Worm (Caenorhabditis elegans) whole organism, L3 larva: Measurements from ENCODE around the gene ZK899.6.
"Not testable (repeated sequence)": the region's sequence is repeated elsewhere in the genome, so short reads cannot be mapped to it uniquely, and the experiment has no call there.

ENCODE experiments used
- R02D3.7 ChIP-seq: fragments of 150-350 bp; optimal IDR thresholded peaks from 2 replicates; lab custom pipeline; 2014; ENCODE audit warnings: missing biosample characterization, missing genetic modification characterization
- ZK546.5 ChIP-seq: sonication (generic microtip); optimal IDR thresholded peaks from 2 replicates; lab custom pipeline; 2017; ENCODE audit warnings: missing biosample characterization, missing genetic modification characterization
- aly-2 ChIP-seq: fragments of 150-350 bp; optimal IDR thresholded peaks from 2 replicates; lab custom pipeline; 2014; ENCODE audit warnings: missing biosample characterization, missing genetic modification characterization
- ama-1 ChIP-seq: fragments of 150-350 bp; optimal IDR thresholded peaks from 2 replicates; lab custom pipeline; 2018
- ceh-16 ChIP-seq: sonication (generic microtip); optimal IDR thresholded peaks from 2 replicates; lab custom pipeline; 2017; ENCODE audit warnings: missing biosample characterization, missing genetic modification characterization
- ceh-28 ChIP-seq: fragments of 150-350 bp; optimal IDR thresholded peaks from 2 replicates; lab custom pipeline; 2014; ENCODE audit warnings: missing biosample characterization, missing genetic modification reagents, missing genetic modification characterization
- ceh-82 ChIP-seq: fragments of 150-350 bp; optimal IDR thresholded peaks from 2 replicates; lab custom pipeline; 2014; ENCODE audit warnings: missing biosample characterization, missing genetic modification characterization
- ceh-9 ChIP-seq: sonication (generic microtip); optimal IDR thresholded peaks from 2 replicates; lab custom pipeline; 2018; ENCODE audit warnings: missing biosample characterization, missing genetic modification characterization
- egl-27 ChIP-seq: sonication (generic microtip); optimal IDR thresholded peaks from 4 replicates; lab custom pipeline; 2017; ENCODE audit warnings: missing biosample characterization, missing genetic modification reagents, missing genetic modification characterization
- egl-5 ChIP-seq: fragments of 150-350 bp; optimal IDR thresholded peaks from 2 replicates; lab custom pipeline; 2017; ENCODE audit warnings: missing biosample characterization, missing genetic modification reagents, missing genetic modification characterization, inconsistent platforms
- elt-1 ChIP-seq: fragments of 150-350 bp; optimal IDR thresholded peaks from 2 replicates; lab custom pipeline; 2014; ENCODE audit warnings: missing biosample characterization, missing genetic modification characterization
- elt-2 ChIP-seq: sonication (generic microtip); optimal IDR thresholded peaks from 2 replicates; lab custom pipeline; 2016; ENCODE audit warnings: missing genetic modification reagents, mild to moderate bottlenecking, missing genetic modification characterization, missing compliant biosample characterization
- elt-3 ChIP-seq, 3 experiments: fragments of 150-350 bp in 1 of 3; sonication (generic microtip) in 2 of 3; optimal IDR thresholded peaks; 2 replicates in 2 of 3; 4 replicates in 1 of 3; lab custom pipeline; 2014 to 2017; ENCODE audit warnings: missing biosample characterization in 3 of 3, missing genetic modification characterization in 3 of 3
- eor-1 ChIP-seq, 2 experiments: fragments of 150-350 bp; optimal IDR thresholded peaks; 2 replicates each; lab custom pipeline; 2014 to 2018; ENCODE audit warnings: missing biosample characterization in 2 of 2, missing genetic modification characterization in 2 of 2
- fkh-10 ChIP-seq: sonication (generic microtip); optimal IDR thresholded peaks from 2 replicates; lab custom pipeline; 2017; ENCODE audit warnings: missing biosample characterization, missing genetic modification reagents, missing genetic modification characterization
- fkh-2 ChIP-seq: fragments of 150-350 bp; optimal IDR thresholded peaks from 2 replicates; lab custom pipeline; 2014; ENCODE audit warnings: missing biosample characterization, missing genetic modification reagents, missing genetic modification characterization
- fos-1 ChIP-seq: fragments of 150-350 bp; optimal IDR thresholded peaks from 2 replicates; lab custom pipeline; 2014; ENCODE audit warnings: missing biosample characterization, missing genetic modification characterization
- hmg-11 ChIP-seq: sonication (generic microtip); optimal IDR thresholded peaks from 2 replicates; lab custom pipeline; 2016; ENCODE audit warnings: missing genetic modification characterization, missing compliant biosample characterization
- jun-1 ChIP-seq: fragments of 150-350 bp; optimal IDR thresholded peaks from 2 replicates; lab custom pipeline; 2014; ENCODE audit warnings: missing biosample characterization, missing genetic modification reagents, missing genetic modification characterization
- lin-15B ChIP-seq: fragments of 150-350 bp; optimal IDR thresholded peaks from 2 replicates; lab custom pipeline; 2014; ENCODE audit warnings: missing biosample characterization, missing genetic modification characterization
- lin-39 ChIP-seq: fragments of 150-350 bp; optimal IDR thresholded peaks from 2 replicates; lab custom pipeline; 2018; ENCODE audit warnings: missing biosample characterization, missing genetic modification reagents, missing genetic modification characterization
- lsy-12 ChIP-seq: sonication (generic microtip); optimal IDR thresholded peaks from 2 replicates; lab custom pipeline; 2016; ENCODE audit warnings: mild to moderate bottlenecking, missing genetic modification characterization, missing compliant biosample characterization
- mdl-1 ChIP-seq: fragments of 150-350 bp; optimal IDR thresholded peaks from 2 replicates; lab custom pipeline; 2014; ENCODE audit warnings: missing biosample characterization, missing genetic modification characterization
- nfya-1 ChIP-seq: sonication (generic microtip); optimal IDR thresholded peaks from 2 replicates; lab custom pipeline; 2017; ENCODE audit warnings: missing genetic modification characterization, mild to moderate bottlenecking, missing compliant biosample characterization, antibody characterized with exemption, moderate library complexity; ENCODE audit not compliant: insufficient read depth
- nhr-11 ChIP-seq: fragments of 150-350 bp; optimal IDR thresholded peaks from 2 replicates; lab custom pipeline; 2014; ENCODE audit warnings: missing biosample characterization, missing genetic modification characterization
- nhr-12 ChIP-seq: fragments of 150-350 bp; optimal IDR thresholded peaks from 2 replicates; lab custom pipeline; 2014; ENCODE audit warnings: missing biosample characterization, missing genetic modification characterization
- nhr-237 ChIP-seq: fragments of 150-350 bp; optimal IDR thresholded peaks from 2 replicates; lab custom pipeline; 2014; ENCODE audit warnings: missing biosample characterization, missing genetic modification characterization
- nhr-25 ChIP-seq: sonication (generic microtip); optimal IDR thresholded peaks from 2 replicates; lab custom pipeline; 2017; ENCODE audit warnings: missing biosample characterization, missing genetic modification characterization
- nhr-28 ChIP-seq: fragments of 150-350 bp; optimal IDR thresholded peaks from 2 replicates; lab custom pipeline; 2014; ENCODE audit warnings: missing biosample characterization, missing genetic modification characterization
- nhr-43 ChIP-seq: sonication (generic microtip); optimal IDR thresholded peaks from 2 replicates; lab custom pipeline; 2016; ENCODE audit warnings: mild to moderate bottlenecking, missing genetic modification characterization, missing compliant biosample characterization; ENCODE audit not compliant: poor library complexity, severe bottlenecking
- nhr-76 ChIP-seq: fragments of 150-350 bp; sonication (generic microtip); optimal IDR thresholded peaks from 5 replicates; lab custom pipeline; 2014; ENCODE audit warnings: missing biosample characterization, missing genetic modification characterization
- nhr-77 ChIP-seq: fragments of 150-350 bp; optimal IDR thresholded peaks from 2 replicates; lab custom pipeline; 2014; ENCODE audit warnings: missing biosample characterization, missing genetic modification characterization
- pha-4 ChIP-seq: fragments of 150-350 bp; optimal IDR thresholded peaks from 2 replicates; lab custom pipeline; 2014; ENCODE audit warnings: missing biosample characterization, missing genetic modification reagents, missing genetic modification characterization
- pqm-1 ChIP-seq: fragments of 150-350 bp; optimal IDR thresholded peaks from 2 replicates; lab custom pipeline; 2017; ENCODE audit warnings: missing biosample characterization, missing genetic modification characterization, inconsistent platforms
- skn-1 ChIP-seq: fragments of 150-350 bp; optimal IDR thresholded peaks from 2 replicates; lab custom pipeline; 2014; ENCODE audit warnings: missing biosample characterization, missing genetic modification characterization
- snpc-4 ChIP-seq: fragments of 150-350 bp; optimal IDR thresholded peaks from 2 replicates; lab custom pipeline; 2014; ENCODE audit warnings: missing biosample characterization, missing genetic modification characterization
- tbx-2 ChIP-seq: sonication (generic microtip); optimal IDR thresholded peaks from 2 replicates; lab custom pipeline; 2016; ENCODE audit warnings: mild to moderate bottlenecking, missing genetic modification characterization, missing compliant biosample characterization
- unc-39 ChIP-seq: sonication (generic microtip); optimal IDR thresholded peaks from 4 replicates; lab custom pipeline; 2017; ENCODE audit warnings: missing biosample characterization, missing genetic modification characterization
- unc-62 ChIP-seq: fragments of 150-350 bp; sonication (generic microtip); optimal IDR thresholded peaks from 4 replicates; lab custom pipeline; 2014; ENCODE audit warnings: missing biosample characterization, missing genetic modification reagents, missing genetic modification characterization
- zag-1 ChIP-seq: fragments of 150-350 bp; optimal IDR thresholded peaks from 2 replicates; lab custom pipeline; 2014; ENCODE audit warnings: missing biosample characterization, missing genetic modification characterization
- ztf-11 ChIP-seq: fragments of 150-350 bp; optimal IDR thresholded peaks from 2 replicates; lab custom pipeline; 2014; ENCODE audit warnings: missing biosample characterization, missing genetic modification characterization
- ztf-4 ChIP-seq: fragments of 150-350 bp; optimal IDR thresholded peaks from 2 replicates; lab custom pipeline; 2014; ENCODE audit warnings: missing biosample characterization, missing genetic modification characterization

ZK899.6 gene

DNA sequence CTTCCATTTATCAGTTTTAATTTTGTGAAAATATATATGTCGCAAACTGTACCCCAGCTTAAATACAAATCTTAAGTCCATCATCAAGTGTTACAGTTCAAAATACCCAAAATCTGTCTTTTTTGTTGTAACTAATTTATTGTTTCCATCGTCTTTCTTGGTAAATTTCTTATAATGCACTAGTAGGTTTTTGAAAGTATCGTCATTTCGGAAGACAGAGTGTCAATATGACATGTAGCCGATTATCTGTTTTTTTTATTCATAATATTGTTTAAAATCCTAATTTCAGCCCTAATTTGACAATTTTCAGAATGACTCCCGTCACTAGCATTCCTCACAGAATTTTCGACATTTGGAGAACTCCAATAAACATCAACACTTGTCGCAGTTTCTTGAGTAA, at the start of gene ZK899.6:
ZK899.6 (plus strand) TSS at position 301 of the 400 bp plus-strand sequence.
- TF ChIP-seq pqm-1, pha-4, ztf-4 (tag; lab: Kevin White, UChicago): not testable (repeated sequence)

DNA sequence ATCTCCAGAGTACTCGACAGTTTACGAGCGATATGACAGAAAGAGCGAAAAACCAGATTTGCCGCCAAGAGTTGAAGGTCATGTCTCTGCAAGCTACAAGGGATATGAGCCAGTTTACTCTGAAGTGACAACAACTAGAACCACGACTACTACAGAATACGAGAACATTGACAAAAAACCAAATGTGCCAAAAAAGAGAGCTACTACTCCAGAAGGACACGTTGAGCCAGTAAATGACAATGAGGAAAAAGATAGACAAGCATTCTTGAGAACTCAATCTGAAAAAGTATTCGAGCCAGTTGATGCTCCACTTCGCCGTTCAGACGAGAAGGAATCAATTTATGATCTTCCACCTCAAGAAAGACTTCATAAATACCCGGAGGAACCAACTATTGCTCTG, 45.8 kb upstream of the ZK899.6 start:
- TF ChIP-seq hmg-11 (tag; lab: Kevin White, UChicago) (no peak), nhr-28 (tag; lab: Kevin White, UChicago) (no peak), skn-1 (no peak), eor-1 (tag; optimal IDR thresholded peaks at IDR 0.05; lab: Kevin White, UChicago) (no peak), lin-39 (tag; lab: Kevin White, UChicago) (no peak), ceh-28 (tag; lab: Kevin White, UChicago) (no peak), lsy-12 (tag; lab: Kevin White, UChicago) (no peak), zag-1 (tag; lab: Kevin White, UChicago) (no peak)
- TF ChIP-seq, all 47 proteins: peak for 0

DNA sequence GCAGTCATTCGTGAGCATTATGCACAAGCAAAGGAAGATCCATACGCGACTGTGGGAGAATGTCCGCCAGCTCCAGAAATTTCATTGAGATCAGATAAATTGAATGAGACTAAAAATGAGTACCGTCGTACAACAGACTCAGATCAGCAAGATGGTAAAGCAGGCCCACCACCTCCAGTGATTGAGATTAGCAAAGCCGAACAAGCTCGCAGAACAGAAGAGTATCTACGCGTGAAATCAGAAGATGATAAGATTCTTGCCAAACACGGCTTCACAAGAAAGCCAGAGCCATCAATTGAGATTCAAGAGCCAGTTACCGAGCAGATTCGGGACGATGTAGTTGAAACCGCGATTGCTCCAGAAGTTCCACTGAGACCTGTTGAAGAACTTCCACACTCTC, 45.2 kb upstream of the ZK899.6 start:
- no peak for TF ChIP-seq nhr-77
- no peak for TF ChIP-seq unc-62 (GFP tag; lab: Kevin White, UChicago)
- no peak for TF ChIP-seq hmg-11 (tag; lab: Kevin White, UChicago)
- no peak for TF ChIP-seq ceh-16
- no peak for TF ChIP-seq ztf-11 (tag; lab: Kevin White, UChicago)
- TF ChIP-seq nhr-43 (tag; lab: Kevin White, UChicago) = no peak

DNA sequence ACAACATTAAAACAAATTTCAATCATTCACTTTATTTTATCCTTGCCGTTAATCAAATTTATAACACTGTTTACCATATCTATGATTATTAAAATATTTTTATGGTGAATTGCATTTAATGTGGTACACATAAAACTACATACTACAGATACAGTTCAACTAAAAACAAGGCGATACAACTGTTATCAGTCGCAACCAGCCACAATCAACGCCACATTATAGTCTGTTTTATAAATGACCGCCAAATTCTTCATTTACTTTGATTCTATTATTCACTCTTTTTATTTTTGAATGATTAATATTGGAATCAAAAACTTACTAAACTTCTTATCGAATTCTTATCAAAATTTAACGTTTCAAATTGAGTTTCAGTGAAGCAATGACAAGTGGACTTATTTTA, 35.1 kb upstream of the ZK899.6 start, which contains the start of gene B0272.4:
B0272.4 (plus strand) TSS at position 373 of the 400 bp plus-strand sequence.
- TF ChIP-seq unc-62 (GFP tag; lab: Kevin White, UChicago) (no peak), elt-1 (tag; lab: Kevin White, UChicago) (no peak), ceh-9 (no peak), aly-2 (tag; lab: Kevin White, UChicago) (no peak), elt-2 (tag; lab: Kevin White, UChicago) (peak; percentile 93), skn-1 (peak; percentile 45), pqm-1 (tag; lab: Kevin White, UChicago) (peak; percentile 97), ceh-28 (tag; lab: Kevin White, UChicago) (peak; percentile 16), pha-4 (tag; lab: Kevin White, UChicago) (peak; percentile 9)

DNA sequence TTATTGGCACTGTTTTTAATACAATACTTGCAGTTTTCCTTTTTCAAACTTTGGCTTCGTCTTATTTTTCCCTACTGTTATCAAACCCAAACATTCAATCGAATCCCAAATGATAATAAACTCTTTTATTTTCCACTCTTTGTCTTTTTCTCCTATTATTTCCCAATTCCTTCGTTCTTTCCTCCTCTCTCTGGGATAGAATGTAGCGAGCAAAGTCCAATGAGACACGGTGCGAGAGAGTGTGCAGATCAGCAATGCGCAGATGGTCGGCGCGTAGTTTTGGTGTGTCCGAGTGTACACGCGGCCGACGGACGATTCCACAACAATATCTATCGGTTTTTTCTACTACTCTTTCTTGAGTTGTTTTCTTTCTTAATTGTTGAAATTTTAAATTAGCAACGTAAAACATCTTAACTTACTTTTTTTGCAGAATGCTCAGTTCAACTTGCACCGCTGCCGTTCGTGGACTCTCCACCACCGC, 32.1 kb upstream of the ZK899.6 start, which contains the start of gene B0272.3:
B0272.3 (plus strand) TSS at position 431 of the 481 bp plus-strand sequence.
- TF ChIP-seq lin-15B (tag; lab: Kevin White, UChicago) (peak; percentile 31), nhr-237 (tag; lab: Kevin White, UChicago) (no peak), nhr-76 (no peak), mdl-1 (no peak), lsy-12 (tag; lab: Kevin White, UChicago) (no peak), hmg-11 (tag; lab: Kevin White, UChicago) (no peak), fkh-2 (tag; lab: Kevin White, UChicago) (no peak), ZK546.5 (tag; lab: Kevin White, UChicago) (no peak), egl-5 (tag; lab: Kevin White, UChicago) (no peak), nhr-11 (tag; lab: Kevin White, UChicago) (no peak), ceh-9 (no peak), jun-1 (peak; percentile 61), ama-1 (lab: Kevin White, UChicago) (no peak), fkh-10 (no peak), unc-62 (GFP tag; lab: Kevin White, UChicago) (no peak), nhr-43 (tag; lab: Kevin White, UChicago) (peak; percentile 1), tbx-2 (tag; lab: Kevin White, UChicago) (no peak), zag-1 (tag; lab: Kevin White, UChicago) (no peak), R02D3.7 (tag; lab: Kevin White, UChicago) (no peak), egl-27 (tag; lab: Kevin White, UChicago) (no peak), ztf-11 (tag; lab: Kevin White, UChicago) (no peak), nfya-1 (tag; lab: Kevin White, UChicago) (peak; percentile 26), elt-3 (tag; optimal IDR thresholded peaks at IDR 0.05; lab: Kevin White, UChicago) (peak in 1 of 3 experiments; percentile 33), nhr-12 (tag; lab: Kevin White, UChicago) (no peak), snpc-4 (no peak), fos-1 (tag; lab: Kevin White, UChicago) (no peak), nhr-28 (tag; lab: Kevin White, UChicago) (no peak), ceh-28 (tag; lab: Kevin White, UChicago) (peak; percentile 55), ceh-82 (tag; lab: Kevin White, UChicago) (no peak), unc-39 (tag; lab: Kevin White, UChicago) (no peak), ceh-16 (no peak), pqm-1 (tag; lab: Kevin White, UChicago) (peak; percentile 84), lin-39 (tag; lab: Kevin White, UChicago) (no peak), pha-4 (tag; lab: Kevin White, UChicago) (peak; percentile 71), elt-2 (tag; lab: Kevin White, UChicago) (peak; percentile 86), skn-1 (no peak), ztf-4 (tag; lab: Kevin White, UChicago) (no peak), nhr-25 (tag; lab: Kevin White, UChicago) (no peak), eor-1 (tag; optimal IDR thresholded peaks at IDR 0.05; lab: Kevin White, UChicago) (no peak)
